Worm (Caenorhabditis elegans): ENCODE results near the gene gcy-6.

Gene gcy-6

ce11 chrV:10276038-10276437 is 37.8 kb downstream of the gcy-6 start:
- TF ChIP-seq Y116A8C.19 (tag; optimal IDR thresholded peaks at IDR 0.05; ENCODE audit: borderline replicate concordance) (no peak), nhr-71 (tag; optimal IDR thresholded peaks at IDR 0.05) (peak; percentile 43), hlh-4 (tag; optimal IDR thresholded peaks at IDR 0.05) (peak; percentile 99), unc-30 (tag; optimal IDR thresholded peaks at IDR 0.05) (no peak), nhr-47 (tag; optimal IDR thresholded peaks at IDR 0.05) (no peak), pax-3 (tag; optimal IDR thresholded peaks at IDR 0.05) (no peak), fkh-8 (tag; optimal IDR thresholded peaks at IDR 0.05) (peak; percentile 39), ets-5 (GFP tag; IDR thresholded peaks at IDR 0.05) (no peak), dsc-1 (tag; optimal IDR thresholded peaks at IDR 0.05) (peak; percentile 29)

- no peak for TF ChIP-seq nhr-237 (tag; optimal IDR thresholded peaks at IDR 0.05)
- TF ChIP-seq pag-3 (tag; optimal IDR thresholded peaks at IDR 0.05; ENCODE audit: borderline replicate concordance, insufficient read depth) = no peak
- TF ChIP-seq xbp-1 (tag; optimal IDR thresholded peaks at IDR 0.05) = no peak
- no peak for TF ChIP-seq efl-3 (GFP tag; optimal IDR thresholded peaks at IDR 0.05)
- TF ChIP-seq lin-39 (tag; optimal IDR thresholded peaks at IDR 0.05) = no peak
- TF ChIP-seq fkh-10 (GFP tag; optimal IDR thresholded peaks at IDR 0.05) = peak; percentile 4
- no peak for TF ChIP-seq lin-13 (GFP tag; optimal IDR thresholded peaks at IDR 0.05)
- peak; percentile 55 for TF ChIP-seq lin-14 (GFP tag; optimal IDR thresholded peaks at IDR 0.05)
- TF ChIP-seq C04F5.9 (tag; optimal IDR thresholded peaks at IDR 0.05) = no peak
- TF ChIP-seq alr-1 (tag; optimal IDR thresholded peaks at IDR 0.05; ENCODE audit: borderline replicate concordance) = no peak
These were observed 38.2 kb downstream of the gcy-6 start, which contains the start of gene Y22F5A.11 for ce11 chrV:10275619-10276018. Y22F5A.11 (minus strand) TSS chrV:10275646.

- no peak for TF ChIP-seq elt-3 (tag; optimal IDR thresholded peaks at IDR 0.05)
- TF ChIP-seq pax-3 (tag; optimal IDR thresholded peaks at IDR 0.05) = peak; percentile 21
- peak; percentile 6 to 57 for TF ChIP-seq lsy-2 (tag; optimal IDR thresholded peaks at IDR 0.05)
- TF ChIP-seq alr-1 (tag; optimal IDR thresholded peaks at IDR 0.05; ENCODE audit: borderline replicate concordance) = no peak
- TF ChIP-seq egl-13 (tag; optimal IDR thresholded peaks at IDR 0.05) = peak; percentile 45
- peak in 1 of 2 experiments; percentile 42 for TF ChIP-seq lin-35 (GFP tag; optimal IDR thresholded peaks at IDR 0.05)
- TF ChIP-seq nhr-12 (tag; optimal IDR thresholded peaks at IDR 0.05) = no peak
- TF ChIP-seq swsn-7 (tag; optimal IDR thresholded peaks at IDR 0.05) = peak; percentile 60
- peak; percentile 8 for TF ChIP-seq xbp-1 (tag; optimal IDR thresholded peaks at IDR 0.05)
- peak; percentile 15 for TF ChIP-seq mep-1 (tag; optimal IDR thresholded peaks at IDR 0.05)
- peak; percentile 59 for TF ChIP-seq tbx-2 (tag; optimal IDR thresholded peaks at IDR 0.05)
- peak; percentile 53 for TF ChIP-seq zag-1 (tag; optimal IDR thresholded peaks at IDR 0.05)
- no peak for TF ChIP-seq nhr-28 (tag; optimal IDR thresholded peaks at IDR 0.05)
- TF ChIP-seq lin-14 (GFP tag; optimal IDR thresholded peaks at IDR 0.05) = peak; percentile 86
- TF ChIP-seq nhr-90 (tag; optimal IDR thresholded peaks at IDR 0.05; ENCODE audit: poor library complexity) = no peak
- peak; percentile 79 for TF ChIP-seq fkh-8 (tag; optimal IDR thresholded peaks at IDR 0.05)
- TF ChIP-seq unc-86 (tag; optimal IDR thresholded peaks at IDR 0.05) = peak; percentile 46
- TF ChIP-seq irx-1 (tag; optimal IDR thresholded peaks at IDR 0.05) = peak; percentile 32
- no peak for TF ChIP-seq hpl-2 (GFP tag; optimal IDR thresholded peaks at IDR 0.05)
- no peak for TF ChIP-seq lin-39 (tag; optimal IDR thresholded peaks at IDR 0.05)
- TF ChIP-seq ces-1 (GFP tag; optimal IDR thresholded peaks at IDR 0.05) = no peak
- TF ChIP-seq ztf-4 (tag; optimal IDR thresholded peaks at IDR 0.05) = peak; percentile 1
- peak; percentile 33 for TF ChIP-seq jun-1 (tag; optimal IDR thresholded peaks at IDR 0.05)
- peak; percentile 56 for TF ChIP-seq nhr-71 (tag; optimal IDR thresholded peaks at IDR 0.05)
- 0 out of 2 replicates have a peak, but pooled peaks have one; percentile 44 for TF ChIP-seq mab-9 (GFP tag; IDR thresholded peaks at IDR 0.05)
- TF ChIP-seq C34B4.2 (tag; optimal IDR thresholded peaks at IDR 0.05) = no peak
- TF ChIP-seq mef-2 (tag; optimal IDR thresholded peaks at IDR 0.05) = no peak
- TF ChIP-seq fkh-10 (GFP tag; optimal IDR thresholded peaks at IDR 0.05) = peak; percentile 80
- peak; percentile 44 for TF ChIP-seq skn-1 (tag; optimal IDR thresholded peaks at IDR 0.05)
- TF ChIP-seq mdl-1 (tag; optimal IDR thresholded peaks at IDR 0.05) = no peak
- TF ChIP-seq efl-3 (GFP tag; optimal IDR thresholded peaks at IDR 0.05) = no peak
- TF ChIP-seq nhr-84 (tag; optimal IDR thresholded peaks at IDR 0.05) = no peak
- TF ChIP-seq elt-2 (tag; optimal IDR thresholded peaks at IDR 0.05) = no peak
- peak; percentile 29 for TF ChIP-seq snu-23 (GFP tag; optimal IDR thresholded peaks at IDR 0.05)
- TF ChIP-seq efl-1 (optimal IDR thresholded peaks at IDR 0.05) = peak; percentile 35 to 41
- TF ChIP-seq efl-1 (GFP tag; optimal IDR thresholded peaks at IDR 0.05 in 1 of 2) = no peak
- TF ChIP-seq ceh-82 (tag; optimal IDR thresholded peaks at IDR 0.05) = peak; percentile 29 to 73 (median 46)
- TF ChIP-seq pqm-1 (tag; optimal IDR thresholded peaks at IDR 0.05) = no peak
- TF ChIP-seq hlh-4 (tag; optimal IDR thresholded peaks at IDR 0.05) = no peak
- peak; percentile 56 for TF ChIP-seq nhr-47 (tag; optimal IDR thresholded peaks at IDR 0.05)
These were observed 40.0 kb downstream of the gcy-6 start for ce11 chrV:10273837-10274236.

Data from whole organism, L1 larva.